Fruit fly (Drosophila melanogaster) whole organism, embryonic: ENCODE measurements around the gene CG9498.
A peak's percentile ranks its signal among the peaks of the same experiment; 100 is the strongest.

Source experiments
- Awh ChIP-seq: fragments of 200-800 bp; sonication (Bioruptor generic); IDR thresholded peaks from 2 replicates; pipeline ENCODE4, ENCODE4 v1.3.6; 2022; ENCODE audit warnings: missing biosample characterization, missing genetic modification characterization
- Bgb ChIP-seq: fragments of 200-800 bp; sonication (Bioruptor generic); IDR thresholded peaks from 2 replicates; pipeline ENCODE4 v1.3.6; 2022; ENCODE audit warnings: missing biosample characterization, missing genetic modification characterization; ENCODE audit not compliant: partially characterized antibody
- CG10565 ChIP-seq: fragments of 200-800 bp; sonication (Bioruptor generic); optimal IDR thresholded peaks from 3 replicates; lab custom pipeline; 2016; ENCODE audit warnings: missing biosample characterization, mild to moderate bottlenecking, missing genetic modification characterization
- CG10959 ChIP-seq: fragments of 200-800 bp; sonication (Bioruptor generic); IDR thresholded peaks from 2 replicates; pipeline ENCODE4 v1.3.6; 2022; ENCODE audit warnings: missing biosample characterization, missing genetic modification characterization
- CG11696 ChIP-seq: fragments of 200-800 bp; sonication (Bioruptor generic); IDR thresholded peaks from 2 replicates; pipeline ENCODE4 v1.3.6; 2022; ENCODE audit warnings: missing biosample characterization, missing genetic modification characterization
- CG12236 ChIP-seq: fragments of 200-800 bp; sonication (Bioruptor generic); optimal IDR thresholded peaks from 2 replicates; lab custom pipeline; 2016; ENCODE audit warnings: missing biosample characterization, missing genetic modification characterization
- CG12744 ChIP-seq: fragments of 200-800 bp; sonication (Bioruptor generic); optimal IDR thresholded peaks from 2 replicates; lab custom pipeline; 2016; ENCODE audit warnings: missing biosample characterization, missing genetic modification characterization
- CG13624 ChIP-seq: fragments of 200-800 bp; sonication (Bioruptor generic); optimal IDR thresholded peaks from 2 replicates; lab custom pipeline; 2016; ENCODE audit warnings: missing biosample characterization, missing genetic modification characterization
- CG14014 ChIP-seq: fragments of 200-800 bp; sonication (Bioruptor generic); IDR thresholded peaks from 2 replicates; pipeline ENCODE4 v1.3.6; 2022; ENCODE audit warnings: missing biosample characterization, missing genetic modification characterization
- CG15011 ChIP-seq: fragments of 200-800 bp; sonication (Bioruptor generic); optimal IDR thresholded peaks from 3 replicates; lab custom pipeline; 2018; ENCODE audit warnings: missing biosample characterization, mild to moderate bottlenecking, missing genetic modification characterization
- CG16815 ChIP-seq: fragments of 200-800 bp; sonication (Bioruptor generic); optimal IDR thresholded peaks from 3 replicates; lab custom pipeline; 2017; ENCODE audit warnings: missing biosample characterization, mild to moderate bottlenecking, missing genetic modification characterization
- CG17186 ChIP-seq: fragments of 200-800 bp; sonication (Bioruptor generic); optimal IDR thresholded peaks from 3 replicates; lab custom pipeline; 2017; ENCODE audit warnings: missing biosample characterization, missing genetic modification reagents, missing genetic modification characterization
- CG2875 ChIP-seq: fragments of 200-800 bp; sonication (Bioruptor generic); optimal IDR thresholded peaks from 2 replicates; lab custom pipeline; 2017; ENCODE audit warnings: missing biosample characterization, mild to moderate bottlenecking, missing genetic modification characterization, missing genetic modification reagents
- CG31388 ChIP-seq: fragments of 200-800 bp; sonication (Bioruptor generic); optimal IDR thresholded peaks from 2 replicates; lab custom pipeline; 2016; ENCODE audit warnings: missing biosample characterization, missing genetic modification characterization
- CG32532 ChIP-seq: fragments of 200-800 bp; sonication (Bioruptor generic); IDR thresholded peaks from 2 replicates; pipeline ENCODE4 v1.3.6; 2022; ENCODE audit warnings: missing biosample characterization, missing genetic modification characterization
- CG32767 ChIP-seq: fragments of 200-800 bp; sonication (Bioruptor generic); IDR thresholded peaks from 2 replicates; pipeline ENCODE4 v1.3.6; 2022; ENCODE audit warnings: missing biosample characterization, missing genetic modification characterization
- CG32772 ChIP-seq: fragments of 200-800 bp; sonication (Bioruptor generic); IDR thresholded peaks from 2 replicates; pipeline ENCODE4 v1.3.6; 2022; ENCODE audit warnings: missing biosample characterization, missing genetic modification characterization
- CG34224 ChIP-seq: fragments of 200-800 bp; sonication (Bioruptor generic); IDR thresholded peaks from 3 replicates; pipeline ENCODE4 v1.3.6; 2022; ENCODE audit warnings: missing biosample characterization, missing genetic modification characterization; ENCODE audit not compliant: partially characterized antibody
- CG6254 ChIP-seq: fragments of 200-800 bp; sonication (Bioruptor generic); optimal IDR thresholded peaks from 3 replicates; lab custom pipeline; 2017; ENCODE audit warnings: mild to moderate bottlenecking, missing biosample characterization, missing genetic modification reagents, missing genetic modification characterization
- CG7357 ChIP-seq: fragments of 200-800 bp; sonication (Bioruptor generic); IDR thresholded peaks from 3 replicates; pipeline ENCODE4 v1.3.6; 2022; ENCODE audit warnings: missing biosample characterization, missing genetic modification characterization
- CG8290 ChIP-seq, 3 experiments: fragments of 200-800 bp; sonication (Bioruptor generic); optimal IDR thresholded peaks; 2 replicates each; lab custom pipeline; 2016 to 2019; ENCODE audit warnings: missing biosample characterization in 3 of 3, missing genetic modification characterization in 3 of 3, mild to moderate bottlenecking in 2 of 3, moderate library complexity in 1 of 3
- CG8924 ChIP-seq: fragments of 200-800 bp; optimal IDR thresholded peaks from 3 replicates; lab custom pipeline; 2019; ENCODE audit warnings: missing biosample characterization, mild to moderate bottlenecking, missing genetic modification characterization, moderate library complexity
- CG8944 ChIP-seq: fragments of 200-800 bp; sonication (Bioruptor generic); optimal IDR thresholded peaks from 3 replicates; lab custom pipeline; 2016; ENCODE audit warnings: missing biosample characterization, missing genetic modification characterization
- Dip3 ChIP-seq: fragments of 200-800 bp; sonication (Bioruptor generic); optimal IDR thresholded peaks from 3 replicates; lab custom pipeline; 2016; ENCODE audit warnings: missing biosample characterization, missing genetic modification characterization
- Fer3 ChIP-seq: fragments of 200-800 bp; sonication (Bioruptor generic); optimal IDR thresholded peaks from 2 replicates; lab custom pipeline; 2018; ENCODE audit warnings: missing biosample characterization, mild to moderate bottlenecking, missing genetic modification characterization, moderate library complexity
- HLH54F ChIP-seq: fragments of 200-800 bp; sonication (Bioruptor generic); optimal IDR thresholded peaks from 3 replicates; lab custom pipeline; 2016; ENCODE audit warnings: missing biosample characterization, missing genetic modification characterization
- HLHmδ ChIP-seq: fragments of 200-800 bp; sonication (Bioruptor generic); optimal IDR thresholded peaks from 2 replicates; lab custom pipeline; 2018; ENCODE audit warnings: missing biosample characterization, mild to moderate bottlenecking, missing genetic modification characterization, moderate library complexity
- Jarid2 ChIP-seq: fragments of 200-800 bp; sonication (Bioruptor generic); optimal IDR thresholded peaks from 3 replicates; lab custom pipeline; 2017; ENCODE audit warnings: mild to moderate bottlenecking, missing biosample characterization, missing genetic modification reagents, missing genetic modification characterization
- Lhr ChIP-seq: fragments of 200-800 bp; sonication (Bioruptor generic); optimal IDR thresholded peaks from 3 replicates; lab custom pipeline; 2017; ENCODE audit warnings: mild to moderate bottlenecking, missing biosample characterization, missing genetic modification reagents, missing genetic modification characterization
- Opbp ChIP-seq: fragments of 200-800 bp; sonication (Bioruptor generic); IDR thresholded peaks from 3 replicates; pipeline ENCODE4 v1.3.6; 2022; ENCODE audit warnings: missing biosample characterization, missing genetic modification characterization; ENCODE audit not compliant: partially characterized antibody
- Poxn ChIP-seq: fragments of 200-800 bp; sonication (Bioruptor generic); IDR thresholded peaks from 2 replicates; pipeline ENCODE4 v1.3.6; 2022; ENCODE audit warnings: missing biosample characterization, missing genetic modification characterization
- Ssrp ChIP-seq: fragments of 200-800 bp; sonication (Bioruptor generic); optimal IDR thresholded peaks from 2 replicates; lab custom pipeline; 2018; ENCODE audit warnings: missing biosample characterization, mild to moderate bottlenecking, missing genetic modification characterization, moderate library complexity
- TFAM ChIP-seq: fragments of 200-800 bp; sonication (Bioruptor generic); optimal IDR thresholded peaks from 2 replicates; lab custom pipeline; 2017; ENCODE audit warnings: missing biosample characterization, missing genetic modification characterization, inconsistent platforms
- Taf1 ChIP-seq: fragments of 200-800 bp; sonication (Bioruptor generic); IDR thresholded peaks from 2 replicates; pipeline ENCODE4 v1.3.6; 2022; ENCODE audit warnings: missing biosample characterization, missing genetic modification characterization
- Trl ChIP-seq, 3 experiments: fragments of >200 bp in 2 of 3; fragments of 200-800 bp in 1 of 3; sonication (Bioruptor generic) in 1 of 3; optimal IDR thresholded peaks; 2 replicates in 1 of 3; 3 replicates in 2 of 3; lab custom pipeline; 2016 to 2017; ENCODE audit warnings: missing biosample characterization in 1 of 3, missing genetic modification characterization in 1 of 3
- Vsx1 ChIP-seq: fragments of 200-800 bp; sonication (Bioruptor generic); optimal IDR thresholded peaks from 2 replicates; lab custom pipeline; 2017; ENCODE audit warnings: missing biosample characterization, mild to moderate bottlenecking, missing genetic modification characterization, missing genetic modification reagents
- corto ChIP-seq: fragments of 200-800 bp; sonication (Bioruptor generic); optimal IDR thresholded peaks from 2 replicates; lab custom pipeline; 2016; ENCODE audit warnings: missing biosample characterization, mild to moderate bottlenecking, missing genetic modification characterization, moderate library complexity
- ewg ChIP-seq: fragments of 200-800 bp; sonication (Bioruptor generic); optimal IDR thresholded peaks from 3 replicates; lab custom pipeline; 2017; ENCODE audit warnings: mild to moderate bottlenecking, missing biosample characterization, missing genetic modification reagents, missing genetic modification characterization
- fd102C ChIP-seq: fragments of 200-800 bp; sonication (Bioruptor generic); optimal IDR thresholded peaks from 2 replicates; lab custom pipeline; 2018; ENCODE audit warnings: missing biosample characterization, mild to moderate bottlenecking, missing genetic modification characterization, moderate library complexity
- gro ChIP-seq: fragments of 200-800 bp; sonication (Bioruptor generic); optimal IDR thresholded peaks from 2 replicates; lab custom pipeline; 2016; ENCODE audit warnings: missing biosample characterization, missing genetic modification characterization
- lbe ChIP-seq: fragments of 200-800 bp; sonication (Bioruptor generic); optimal IDR thresholded peaks from 2 replicates; lab custom pipeline; 2016; ENCODE audit warnings: missing biosample characterization, mild to moderate bottlenecking, missing genetic modification characterization
- nau ChIP-seq: fragments of 200-800 bp; sonication (Bioruptor generic); optimal IDR thresholded peaks from 3 replicates; lab custom pipeline; 2017; ENCODE audit warnings: missing biosample characterization, mild to moderate bottlenecking, missing genetic modification characterization, missing genetic modification reagents
- salm ChIP-seq: fragments of 200-800 bp; sonication (Bioruptor generic); optimal IDR thresholded peaks from 2 replicates; lab custom pipeline; 2018; ENCODE audit warnings: missing biosample characterization, mild to moderate bottlenecking, missing genetic modification characterization
- seq ChIP-seq: fragments of 200-800 bp; sonication (Bioruptor generic); IDR thresholded peaks from 2 replicates; pipeline ENCODE4 v1.3.6; 2022; ENCODE audit warnings: missing biosample characterization, missing genetic modification characterization
- sim ChIP-seq: fragments of 200-800 bp; sonication (Bioruptor generic); IDR thresholded peaks from 2 replicates; pipeline ENCODE4 v1.3.6; 2022; ENCODE audit warnings: missing biosample characterization, missing genetic modification characterization
- slp2 ChIP-seq: fragments of 200-800 bp; sonication (Bioruptor generic); optimal IDR thresholded peaks from 2 replicates; lab custom pipeline; 2016; ENCODE audit warnings: missing biosample characterization, missing genetic modification characterization
- sr ChIP-seq: fragments of 200-800 bp; sonication (Bioruptor generic); IDR thresholded peaks from 3 replicates; pipeline ENCODE4 v1.3.6; 2022; ENCODE audit warnings: missing biosample characterization, missing genetic modification characterization

CG9498 gene

dm6 chr2L:6339010-6339897 is 11.6 kb downstream of the CG9498 start (continued):
- TF ChIP-seq Poxn (GFP tag; lab: Robert Waterston, UW): no peak
- TF ChIP-seq Vsx1: no peak
- TF ChIP-seq Lhr (GFP tag; lab: Kevin White, UChicago): no peak
- no peak for TF ChIP-seq CG2875 (GFP tag; lab: Kevin White, UChicago)
- TF ChIP-seq CG10565 (GFP tag; lab: Kevin White, UChicago): no peak
- peak; percentile 34 for TF ChIP-seq Dip3 (GFP tag; lab: Kevin White, UChicago)
- TF ChIP-seq Jarid2 (GFP tag; lab: Kevin White, UChicago): peak; percentile 33
- TF ChIP-seq lbe (GFP tag; lab: Kevin White, UChicago): no peak
- TF ChIP-seq Awh (GFP tag; lab: Robert Waterston, UW): peak; percentile 12; the same call in 1 of the 2 replicates
- TF ChIP-seq TFAM (GFP tag; lab: Kevin White, UChicago): no peak
- peak; percentile 37 for TF ChIP-seq gro
- peak; percentile 42; the same call in 1 of the 2 replicates for TF ChIP-seq CG32532 (GFP tag; lab: Robert Waterston, UW)
- no peak for TF ChIP-seq CG8944
- peak; percentile 69 for TF ChIP-seq HLHmδ
- no peak for TF ChIP-seq nau (GFP tag; lab: Kevin White, UChicago)
- TF ChIP-seq Opbp: no peak
- TF ChIP-seq sr (GFP tag; lab: Robert Waterston, UW): no peak
- peak; percentile 60; the same call in 1 of the 2 replicates for TF ChIP-seq CG32767 (GFP tag; lab: Robert Waterston, UW)
- TF ChIP-seq fd102C (GFP tag; lab: Kevin White, UChicago): no peak
- TF ChIP-seq CG7357 (GFP tag; lab: Robert Waterston, UW): peak; percentile 39; the same call in 1 of the 3 replicates
- peak; percentile 10 for TF ChIP-seq slp2 (GFP tag; lab: Kevin White, UChicago)
- no peak for TF ChIP-seq CG16815
- TF ChIP-seq CG6254 (GFP tag; lab: Kevin White, UChicago): no peak
- TF ChIP-seq Trl (optimal IDR thresholded peaks at IDR 0.05; lab: Kevin White, UChicago): peak; percentile 55 to 66
- TF ChIP-seq Trl (GFP tag; optimal IDR thresholded peaks at IDR 0.05; lab: Kevin White, UChicago): peak; percentile 38
- TF ChIP-seq CG14014 (GFP tag; lab: Robert Waterston, UW): peak; percentile 47
- no peak for TF ChIP-seq CG15011
- no peak for TF ChIP-seq salm (tag; lab: Kevin White, UChicago)
- 0 out of 2 replicates have a peak, but pooled peaks have one; percentile 8 for TF ChIP-seq CG32772 (GFP tag; lab: Robert Waterston, UW)
- no peak for TF ChIP-seq corto (GFP tag; lab: Kevin White, UChicago)
- TF ChIP-seq CG13624 (GFP tag; lab: Kevin White, UChicago): peak; percentile 39
- no peak for TF ChIP-seq Taf1 (GFP tag; lab: Robert Waterston, UW)
- no peak for TF ChIP-seq CG17186 (GFP tag; lab: Kevin White, UChicago)
- no peak for TF ChIP-seq CG12744 (GFP tag; lab: Kevin White, UChicago)
- TF ChIP-seq CG11696 (GFP tag; lab: Robert Waterston, UW): no peak
- no peak; the same call in 2 of the 3 replicates for TF ChIP-seq CG34224
- no peak for TF ChIP-seq ewg (GFP tag; lab: Kevin White, UChicago)
- peak; percentile 50 for TF ChIP-seq HLH54F (GFP tag; lab: Kevin White, UChicago)
- TF ChIP-seq seq (GFP tag; lab: Robert Waterston, UW): 0 out of 2 replicates have a peak, but pooled peaks have one; percentile 51
- TF ChIP-seq CG8924 (tag; lab: Kevin White, UChicago): peak; percentile 17
- no peak for TF ChIP-seq CG31388 (GFP tag; lab: Kevin White, UChicago)
- TF ChIP-seq CG10959 (GFP tag; lab: Robert Waterston, UW): no peak
- TF ChIP-seq CG8290 (GFP tag; optimal IDR thresholded peaks at IDR 0.05; lab: Kevin White, UChicago): no peak
- TF ChIP-seq CG8290 (tag; optimal IDR thresholded peaks at IDR 0.05; lab: Kevin White, UChicago): peak in 1 of 2 experiments; percentile 16
- peak; percentile 46 for TF ChIP-seq Fer3 (tag; lab: Kevin White, UChicago)
- TF ChIP-seq CG12236 (GFP tag; lab: Kevin White, UChicago): peak; percentile 14
- no peak for TF ChIP-seq Bgb (GFP tag; lab: Robert Waterston, UW)
- peak; percentile 40 for TF ChIP-seq Ssrp (tag; lab: Kevin White, UChicago)
- TF ChIP-seq sim (GFP tag; lab: Robert Waterston, UW): no peak
